Worm (Caenorhabditis elegans): Measurements from ENCODE around the gene lipl-5.

Gene lipl-5

ce11 chrV:385488-385887, at the start of gene lipl-5:
TSS of gene lipl-5 (plus strand) at chrV:385746.
- TF ChIP-seq cebp-1 (GFP tag; IDR thresholded peaks at IDR 0.05) (no peak), cebp-1 (tag; optimal IDR thresholded peaks at IDR 0.05) (peak; percentile 26), nhr-27 (tag; optimal IDR thresholded peaks at IDR 0.05) (no peak), F22D6.2 (tag; optimal IDR thresholded peaks at IDR 0.05) (no peak), nhr-90 (tag; optimal IDR thresholded peaks at IDR 0.05) (no peak), akir-1 (GFP tag; optimal IDR thresholded peaks at IDR 0.05) (no peak), snpc-4 (GFP tag; optimal IDR thresholded peaks at IDR 0.05) (no peak), snpc-4 (tag; optimal IDR thresholded peaks at IDR 0.05) (peak in 1 of 4 experiments; percentile 16), him-1 (tag; optimal IDR thresholded peaks at IDR 0.05) (no peak), ekl-4 (GFP tag; IDR thresholded peaks at IDR 0.05) (no peak), hmg-20 (GFP tag; IDR thresholded peaks at IDR 0.05) (no peak), F10E7.11 (tag; optimal IDR thresholded peaks at IDR 0.05) (no peak), dox-1 (GFP tag; IDR thresholded peaks at IDR 0.05) (no peak), sea-2 (GFP tag; IDR thresholded peaks at IDR 0.05) (no peak), nhr-80 (tag; optimal IDR thresholded peaks at IDR 0.05) (peak; percentile 79), D2030.7 (GFP tag; IDR thresholded peaks at IDR 0.05) (no peak), ztf-22 (GFP tag; optimal IDR thresholded peaks at IDR 0.05) (peak; percentile 10), atf-7 (tag; optimal IDR thresholded peaks at IDR 0.05) (no peak), ztf-25 (GFP tag; IDR thresholded peaks at IDR 0.05) (no peak), ZK185.1 (tag; optimal IDR thresholded peaks at IDR 0.05; ENCODE audit: poor library complexity, severe bottlenecking) (no peak), F57A8.1 (GFP tag; optimal IDR thresholded peaks at IDR 0.05) (no peak)

- TF ChIP-seq ceh-91 (GFP tag; IDR thresholded peaks at IDR 0.05): no peak
- TF ChIP-seq attf-6 (GFP tag; IDR thresholded peaks at IDR 0.05): no peak
- TF ChIP-seq xnd-1 (tag; optimal IDR thresholded peaks at IDR 0.05): no peak
- TF ChIP-seq K12H6.12 (tag; optimal IDR thresholded peaks at IDR 0.05): no peak
- TF ChIP-seq nfya-1 (tag; optimal IDR thresholded peaks at IDR 0.05; ENCODE audit: borderline replicate concordance, insufficient read depth): no peak
- no peak for TF ChIP-seq mes-4 (tag; optimal IDR thresholded peaks at IDR 0.05)
- TF ChIP-seq tbx-9 (tag; optimal IDR thresholded peaks at IDR 0.05; ENCODE audit: borderline replicate concordance): no peak
- TF ChIP-seq ceh-100 (GFP tag; IDR thresholded peaks at IDR 0.05): no peak
- no peak for TF ChIP-seq athp-1 (tag; optimal IDR thresholded peaks at IDR 0.05)
- no peak for TF ChIP-seq F49E8.2 (tag; optimal IDR thresholded peaks at IDR 0.05; ENCODE audit: insufficient read depth)
- no peak for TF ChIP-seq nhr-120 (GFP tag; IDR thresholded peaks at IDR 0.05)
- no peak for TF ChIP-seq F39B2.1 (GFP tag; IDR thresholded peaks at IDR 0.05)
- TF ChIP-seq madf-6 (GFP tag; IDR thresholded peaks at IDR 0.05): no peak
- TF ChIP-seq attf-3 (GFP tag; conservative IDR thresholded peaks at IDR 0.05): no peak
- no peak for TF ChIP-seq madf-8 (GFP tag; conservative IDR thresholded peaks at IDR 0.05)
- no peak for TF ChIP-seq ztf-28 (GFP tag; IDR thresholded peaks at IDR 0.05)
- TF ChIP-seq K11D2.4 (GFP tag; IDR thresholded peaks at IDR 0.05): no peak
- no peak for TF ChIP-seq let-607 (tag; optimal IDR thresholded peaks at IDR 0.05)
Measured at ce11 chrV:336350-336749, 49.2 kb upstream of the lipl-5 start, which contains the start of gene dmd-8. TSS of gene dmd-8 (minus strand) at chrV:336450.

Measured in whole organism, young adult.